Worm (Caenorhabditis elegans) whole organism, L3 larva: ENCODE data around the gene mcm-10.

Source experiments
- aly-2 ChIP-seq: fragments of 150-350 bp; optimal IDR thresholded peaks from 2 replicates; lab custom pipeline; 2014; ENCODE audit warnings: missing biosample characterization, missing genetic modification characterization
- ceh-16 ChIP-seq: sonication (generic microtip); optimal IDR thresholded peaks from 2 replicates; lab custom pipeline; 2017; ENCODE audit warnings: missing biosample characterization, missing genetic modification characterization
- daf-12 ChIP-seq: fragments of 150-350 bp; optimal IDR thresholded peaks from 2 replicates; lab custom pipeline; 2014; ENCODE audit warnings: missing biosample characterization, missing genetic modification reagents, missing genetic modification characterization
- nhr-11 ChIP-seq: fragments of 150-350 bp; optimal IDR thresholded peaks from 2 replicates; lab custom pipeline; 2014; ENCODE audit warnings: missing biosample characterization, missing genetic modification characterization
- nhr-23 ChIP-seq: fragments of 150-350 bp; optimal IDR thresholded peaks from 2 replicates; lab custom pipeline; 2014; ENCODE audit warnings: missing biosample characterization, missing genetic modification reagents, missing genetic modification characterization
- nhr-43 ChIP-seq: sonication (generic microtip); optimal IDR thresholded peaks from 2 replicates; lab custom pipeline; 2016; ENCODE audit warnings: mild to moderate bottlenecking, missing genetic modification characterization, missing compliant biosample characterization; ENCODE audit not compliant: poor library complexity, severe bottlenecking
- pha-4 ChIP-seq: fragments of 150-350 bp; optimal IDR thresholded peaks from 2 replicates; lab custom pipeline; 2014; ENCODE audit warnings: missing biosample characterization, missing genetic modification reagents, missing genetic modification characterization
- sea-2 ChIP-seq: fragments of 150-350 bp; sonication (generic microtip); optimal IDR thresholded peaks from 4 replicates; lab custom pipeline; 2014; ENCODE audit warnings: missing biosample characterization, missing genetic modification reagents, missing genetic modification characterization
- snpc-4 ChIP-seq: fragments of 150-350 bp; optimal IDR thresholded peaks from 2 replicates; lab custom pipeline; 2014; ENCODE audit warnings: missing biosample characterization, missing genetic modification characterization
- unc-62 ChIP-seq: fragments of 150-350 bp; sonication (generic microtip); optimal IDR thresholded peaks from 4 replicates; lab custom pipeline; 2014; ENCODE audit warnings: missing biosample characterization, missing genetic modification reagents, missing genetic modification characterization
- ztf-4 ChIP-seq: fragments of 150-350 bp; optimal IDR thresholded peaks from 2 replicates; lab custom pipeline; 2014; ENCODE audit warnings: missing biosample characterization, missing genetic modification characterization

DNA sequence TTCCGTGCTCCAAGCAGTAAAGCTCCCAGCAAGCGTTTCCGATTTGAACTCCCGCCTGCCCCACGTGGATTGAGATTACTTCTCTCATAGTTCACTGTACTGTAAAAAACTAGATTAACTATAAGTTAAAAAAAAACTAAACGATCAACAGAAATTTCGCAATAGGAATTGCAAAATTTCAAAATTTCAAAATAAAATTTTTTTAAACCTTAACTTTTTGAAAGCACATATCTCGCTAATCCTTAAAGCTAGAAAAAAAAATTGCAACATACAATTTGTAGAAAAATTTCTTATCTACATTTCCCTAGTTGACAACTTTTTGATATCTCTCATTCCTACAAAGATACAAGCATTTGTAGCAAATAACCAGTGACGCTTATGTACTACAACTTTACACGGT lies 54.3 kb downstream of the mcm-10 start, which contains the start of gene tba-7:
- TF ChIP-seq nhr-23, result no peak
- TF ChIP-seq pha-4, result no peak
- TF ChIP-seq daf-12 (tag; lab: Kevin White, UChicago), result no peak
- TF ChIP-seq snpc-4, result no peak
- TF ChIP-seq sea-2 (GFP tag; lab: Kevin White, UChicago), result no peak
- no peak for TF ChIP-seq ztf-4
- no peak for TF ChIP-seq unc-62 (GFP tag; lab: Kevin White, UChicago)
- no peak for TF ChIP-seq aly-2 (tag; lab: Kevin White, UChicago)
- TF ChIP-seq nhr-11 (tag; lab: Kevin White, UChicago), result no peak
- no peak for TF ChIP-seq ceh-16
- no peak for TF ChIP-seq nhr-43
